Worm (Caenorhabditis elegans) whole organism, young adult: ENCODE data around the gene rcan-1.

Experiments
- D2030.7 ChIP-seq: fragments of 200-800 bp; sonication (Bioruptor generic); IDR thresholded peaks from 2 replicates; pipeline ENCODE4 v1.3.6; 2022; ENCODE audit warnings: missing genetic modification reagents, missing genetic modification characterization, missing compliant biosample characterization
- F39B2.1 ChIP-seq: fragments of 200-800 bp; sonication (Bioruptor generic); IDR thresholded peaks from 2 replicates; pipeline ENCODE4 v1.3.6; 2022; ENCODE audit warnings: missing genetic modification reagents, missing genetic modification characterization, missing compliant biosample characterization
- F57C9.4 ChIP-seq: sonication (generic microtip); optimal IDR thresholded peaks from 2 replicates; lab custom pipeline; 2017; ENCODE audit warnings: mild to moderate bottlenecking, missing genetic modification characterization, missing compliant biosample characterization
- Y53G8AR.9 ChIP-seq: fragments of 200-800 bp; sonication (Bioruptor generic); conservative IDR thresholded peaks from 2 replicates; pipeline ENCODE4 v1.3.6; 2022; ENCODE audit warnings: missing genetic modification reagents, missing genetic modification characterization, missing compliant biosample characterization
- Y67H2A.10 ChIP-seq: fragments of 200-800 bp; sonication (Bioruptor generic); conservative IDR thresholded peaks from 2 replicates; pipeline ENCODE4 v1.3.6; 2022; ENCODE audit warnings: missing genetic modification reagents, missing genetic modification characterization, missing compliant biosample characterization
- Y79H2A.3 ChIP-seq: fragments of 200-800 bp; sonication (Bioruptor generic); conservative IDR thresholded peaks from 2 replicates; pipeline ENCODE4 v1.3.6; 2022; ENCODE audit warnings: missing genetic modification reagents, missing genetic modification characterization, missing compliant biosample characterization
- ZK185.1 ChIP-seq: sonication (generic microtip); optimal IDR thresholded peaks from 2 replicates; lab custom pipeline; 2016; ENCODE audit warnings: mild to moderate bottlenecking, missing genetic modification characterization, missing compliant biosample characterization; ENCODE audit not compliant: poor library complexity, severe bottlenecking
- akir-1 ChIP-seq: fragments of 200-800 bp; sonication (Bioruptor generic); optimal IDR thresholded peaks from 2 replicates; lab custom pipeline; 2018; ENCODE audit warnings: mild to moderate bottlenecking, missing genetic modification characterization, moderate library complexity, missing compliant biosample characterization
- aptf-2 ChIP-seq: fragments of 200-800 bp; sonication (Bioruptor generic); conservative IDR thresholded peaks from 2 replicates; pipeline ENCODE4 v1.3.6; 2022; ENCODE audit warnings: missing genetic modification reagents, missing genetic modification characterization, missing compliant biosample characterization
- attf-5 ChIP-seq: fragments of 200-800 bp; sonication (Bioruptor generic); optimal IDR thresholded peaks from 2 replicates; lab custom pipeline; 2018; ENCODE audit warnings: mild to moderate bottlenecking, missing genetic modification characterization, missing compliant biosample characterization
- cebp-1 ChIP-seq, 2 experiments: fragments of 200-800 bp in 1 of 2; sonication (Bioruptor generic) in 1 of 2; sonication (generic microtip) in 1 of 2; IDR thresholded peaks in 1 of 2; optimal IDR thresholded peaks in 1 of 2; 2 replicates each; pipeline versions ENCODE4 v1.3.6 to Lab custom; 2017 to 2022; ENCODE audit warnings: missing compliant biosample characterization in 2 of 2, missing genetic modification characterization in 2 of 2, mild to moderate bottlenecking in 1 of 2, missing genetic modification reagents in 1 of 2, moderate library complexity in 1 of 2
- cebp-2 ChIP-seq: fragments of 200-800 bp; sonication (Bioruptor generic); IDR thresholded peaks from 2 replicates; pipeline ENCODE4 v1.3.6; 2022; ENCODE audit warnings: missing genetic modification characterization, missing compliant biosample characterization
- ceh-27 ChIP-seq: fragments of 200-800 bp; sonication (Bioruptor generic); optimal IDR thresholded peaks from 2 replicates; lab custom pipeline; 2018; ENCODE audit warnings: mild to moderate bottlenecking, missing genetic modification characterization, moderate library complexity, missing compliant biosample characterization
- ceh-40 ChIP-seq: fragments of 200-800 bp; sonication (Bioruptor generic); IDR thresholded peaks from 2 replicates; pipeline ENCODE4 v1.3.6; 2022; ENCODE audit warnings: missing genetic modification characterization, missing compliant biosample characterization
- ceh-79 ChIP-seq: sonication (generic microtip); optimal IDR thresholded peaks from 2 replicates; lab custom pipeline; 2017; ENCODE audit warnings: mild to moderate bottlenecking, missing genetic modification characterization, missing compliant biosample characterization
- ceh-91 ChIP-seq: fragments of 200-800 bp; sonication (Bioruptor generic); IDR thresholded peaks from 2 replicates; pipeline ENCODE4 v1.3.6; 2022; ENCODE audit warnings: missing genetic modification reagents, missing genetic modification characterization, missing compliant biosample characterization
- chd-7 ChIP-seq: sonication (generic microtip); optimal IDR thresholded peaks from 2 replicates; lab custom pipeline; 2016; ENCODE audit warnings: mild to moderate bottlenecking, missing genetic modification characterization, moderate library complexity, missing compliant biosample characterization
- egrh-3 ChIP-seq: fragments of 200-800 bp; sonication (Bioruptor generic); IDR thresholded peaks from 2 replicates; pipeline ENCODE4 v1.3.6; 2022; ENCODE audit warnings: missing genetic modification reagents, missing genetic modification characterization, missing compliant biosample characterization
- hlh-26 ChIP-seq: fragments of 200-800 bp; sonication (Bioruptor generic); conservative IDR thresholded peaks from 2 replicates; pipeline ENCODE4 v1.3.6; 2022; ENCODE audit warnings: missing genetic modification reagents, missing genetic modification characterization, missing compliant biosample characterization
- lag-1 ChIP-seq: fragments of 200-800 bp; sonication (Bioruptor generic); IDR thresholded peaks from 2 replicates; pipeline ENCODE4 v1.3.6; 2022; ENCODE audit warnings: missing genetic modification reagents, missing genetic modification characterization, missing compliant biosample characterization
- let-526 ChIP-seq: fragments of 200-800 bp; sonication (Bioruptor generic); IDR thresholded peaks from 2 replicates; pipeline ENCODE4 v1.3.6; 2022; ENCODE audit warnings: missing genetic modification reagents, missing genetic modification characterization, missing compliant biosample characterization
- lin-40 ChIP-seq: sonication (generic microtip); optimal IDR thresholded peaks from 2 replicates; lab custom pipeline; 2016; ENCODE audit warnings: missing genetic modification characterization, mild to moderate bottlenecking, missing compliant biosample characterization, missing genotype, missing genetic modification reagents
- lsy-27 ChIP-seq: sonication (generic microtip); optimal IDR thresholded peaks from 2 replicates; lab custom pipeline; 2017; ENCODE audit warnings: missing genetic modification characterization, mild to moderate bottlenecking, missing compliant biosample characterization, antibody characterized with exemption, missing genotype, borderline replicate concordance; ENCODE audit not compliant: insufficient read depth
- madf-8 ChIP-seq: fragments of 200-800 bp; sonication (Bioruptor generic); conservative IDR thresholded peaks from 2 replicates; pipeline ENCODE4 v1.3.6; 2022; ENCODE audit warnings: missing genetic modification reagents, missing genetic modification characterization, missing compliant biosample characterization
- mes-4 ChIP-seq: sonication (generic microtip); optimal IDR thresholded peaks from 2 replicates; lab custom pipeline; 2016; ENCODE audit warnings: missing genotype, missing genetic modification characterization, missing compliant biosample characterization
- mxl-1 ChIP-seq: sonication (generic microtip); optimal IDR thresholded peaks from 2 replicates; lab custom pipeline; 2016; ENCODE audit warnings: missing genetic modification characterization, missing compliant biosample characterization
- nfya-1 ChIP-seq: sonication (generic microtip); optimal IDR thresholded peaks from 2 replicates; lab custom pipeline; 2017; ENCODE audit warnings: antibody characterized with exemption, missing compliant biosample characterization, missing genetic modification characterization, borderline replicate concordance; ENCODE audit not compliant: insufficient read depth
- nfyb-1 ChIP-seq: fragments of 200-800 bp; sonication (Bioruptor generic); IDR thresholded peaks from 2 replicates; pipeline ENCODE4 v1.3.6; 2022; ENCODE audit warnings: missing genetic modification reagents, missing genetic modification characterization, missing compliant biosample characterization
- nhr-179 ChIP-seq: sonication (generic microtip); optimal IDR thresholded peaks from 2 replicates; lab custom pipeline; 2016; ENCODE audit warnings: mild to moderate bottlenecking, missing genetic modification characterization, missing compliant biosample characterization
- nhr-90 ChIP-seq: sonication (generic microtip); optimal IDR thresholded peaks from 2 replicates; lab custom pipeline; 2016; ENCODE audit warnings: missing genotype, mild to moderate bottlenecking, missing genetic modification characterization, missing compliant biosample characterization
- rcor-1 ChIP-seq: fragments of 200-800 bp; sonication (Bioruptor generic); IDR thresholded peaks from 2 replicates; pipeline ENCODE4 v1.3.6; 2022; ENCODE audit warnings: missing genetic modification reagents, missing genetic modification characterization, missing compliant biosample characterization
- rec-8 ChIP-seq, 2 experiments: sonication (generic microtip); optimal IDR thresholded peaks; 2 replicates each; lab custom pipeline; 2016; ENCODE audit warnings: mild to moderate bottlenecking in 2 of 2, missing genetic modification characterization in 2 of 2, missing genetic modification reagents in 2 of 2, missing genotype in 2 of 2, missing biosample characterization in 1 of 2, missing compliant biosample characterization in 1 of 2, moderate library complexity in 1 of 2
- rpc-1 ChIP-seq, 2 experiments: fragments of 150-350 bp in 1 of 2; sonication (generic microtip) in 1 of 2; optimal IDR thresholded peaks; 2 replicates each; lab custom pipeline; 2014 to 2018; ENCODE audit warnings: missing biosample characterization in 1 of 2, missing genetic modification characterization in 1 of 2, missing genetic modification reagents in 1 of 2, missing genotype in 1 of 2
- sea-2 ChIP-seq: fragments of 200-800 bp; sonication (Bioruptor generic); IDR thresholded peaks from 2 replicates; pipeline ENCODE4 v1.3.6; 2022; ENCODE audit warnings: missing genetic modification characterization, missing compliant biosample characterization
- snpc-1.1 ChIP-seq: sonication (generic microtip); optimal IDR thresholded peaks from 2 replicates; lab custom pipeline; 2017; ENCODE audit warnings: missing genetic modification characterization, mild to moderate bottlenecking, missing compliant biosample characterization, antibody characterized with exemption, moderate library complexity, missing genotype, missing genetic modification reagents; ENCODE audit not compliant: insufficient read depth
- snpc-1.3 ChIP-seq: sonication (generic microtip); optimal IDR thresholded peaks from 2 replicates; lab custom pipeline; 2017; ENCODE audit warnings: missing genetic modification characterization, mild to moderate bottlenecking, missing compliant biosample characterization, antibody characterized with exemption, moderate library complexity, missing genotype, missing genetic modification reagents; ENCODE audit not compliant: insufficient read depth
- snpc-4 ChIP-seq, 5 experiments: fragments of 150-350 bp in 1 of 5; sonication (generic microtip) in 4 of 5; optimal IDR thresholded peaks; 2 replicates each; lab custom pipeline; 2014 to 2018; ENCODE audit warnings: missing genetic modification characterization in 5 of 5, missing biosample characterization in 3 of 5, antibody characterized with exemption in 2 of 5, mild to moderate bottlenecking in 2 of 5, missing compliant biosample characterization in 2 of 5, missing genotype in 2 of 5, moderate library complexity in 2 of 5, missing genetic modification reagents in 1 of 5
- sptf-2 ChIP-seq: fragments of 200-800 bp; sonication (Bioruptor generic); optimal IDR thresholded peaks from 2 replicates; lab custom pipeline; 2018; ENCODE audit warnings: mild to moderate bottlenecking, missing genetic modification characterization, missing compliant biosample characterization
- tlf-1 ChIP-seq: fragments of 200-800 bp; sonication (Bioruptor generic); optimal IDR thresholded peaks from 2 replicates; lab custom pipeline; 2018; ENCODE audit warnings: mild to moderate bottlenecking, missing genetic modification characterization, missing compliant biosample characterization
- xnd-1 ChIP-seq: sonication (generic microtip); optimal IDR thresholded peaks from 2 replicates; lab custom pipeline; 2016; ENCODE audit warnings: missing genotype, missing genetic modification reagents, missing genetic modification characterization, missing compliant biosample characterization
- zfh-2 ChIP-seq: fragments of 200-800 bp; sonication (Bioruptor generic); conservative IDR thresholded peaks from 2 replicates; pipeline ENCODE4 v1.3.6; 2022; ENCODE audit warnings: missing genetic modification reagents, missing genetic modification characterization, missing compliant biosample characterization
- ztf-28 ChIP-seq: fragments of 200-800 bp; sonication (Bioruptor generic); IDR thresholded peaks from 2 replicates; pipeline ENCODE4 v1.3.6; 2022; ENCODE audit warnings: missing genetic modification reagents, missing genetic modification characterization, missing compliant biosample characterization
- ztf-3 ChIP-seq: fragments of 200-800 bp; sonication (Bioruptor generic); optimal IDR thresholded peaks from 2 replicates; lab custom pipeline; 2018; ENCODE audit warnings: mild to moderate bottlenecking, missing genetic modification characterization, missing compliant biosample characterization

rcan-1 gene

DNA sequence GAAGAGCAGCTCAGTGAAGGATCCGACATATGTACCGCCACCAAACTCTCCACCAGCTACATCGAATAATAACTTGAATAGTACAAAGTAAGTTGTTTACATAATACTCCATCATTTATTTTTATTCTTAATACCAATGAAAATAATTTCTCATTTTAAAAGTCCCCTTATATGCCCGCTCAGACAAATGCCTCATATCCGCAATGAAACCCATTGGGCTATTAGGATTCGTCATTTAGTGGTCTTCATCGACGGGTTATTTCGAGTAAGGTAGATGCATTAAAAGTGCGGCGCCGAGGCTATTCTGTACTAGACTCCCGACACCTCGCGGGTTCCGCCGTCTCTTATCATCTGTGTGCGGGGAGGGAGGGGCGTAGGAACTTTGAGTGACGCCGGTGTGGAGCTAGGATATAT, 30.2 kb downstream of the rcan-1 start (continued):
- peak; percentile 96 for TF ChIP-seq snpc-4 (GFP tag; optimal IDR thresholded peaks at IDR 0.05; lab: Kevin White, UChicago)
- peak; percentile 94 to 99 (median 98) for TF ChIP-seq snpc-4 (tag; optimal IDR thresholded peaks at IDR 0.05; lab: Kevin White, UChicago)
- peak; percentile 68 for TF ChIP-seq xnd-1 (tag; lab: Kevin White, UChicago)
- no peak for TF ChIP-seq hlh-26 (GFP tag; lab: Robert Waterston, UW)
- TF ChIP-seq snpc-1.3 (tag; lab: Kevin White, UChicago): peak; percentile 96
- TF ChIP-seq rcor-1: peak; percentile 71
- no peak for TF ChIP-seq lin-40 (tag; lab: Kevin White, UChicago)
- no peak for TF ChIP-seq zfh-2 (GFP tag; lab: Robert Waterston, UW)
- no peak for TF ChIP-seq F57C9.4 (tag; lab: Kevin White, UChicago)
- TF ChIP-seq mes-4: no peak
- TF ChIP-seq nhr-179 (tag; lab: Kevin White, UChicago): no peak
- peak; percentile 70 for TF ChIP-seq ZK185.1 (tag; lab: Kevin White, UChicago)
- TF ChIP-seq lsy-27 (tag; lab: Kevin White, UChicago): no peak
- no peak for TF ChIP-seq egrh-3 (GFP tag; lab: Robert Waterston, UW)
- TF ChIP-seq tlf-1 (GFP tag; lab: Kevin White, UChicago): no peak
- TF ChIP-seq aptf-2 (GFP tag; lab: Robert Waterston, UW): no peak
- TF ChIP-seq sea-2: no peak
- TF ChIP-seq cebp-1 (GFP tag; IDR thresholded peaks at IDR 0.05; lab: Robert Waterston, UW): no peak
- no peak for TF ChIP-seq cebp-1 (tag; optimal IDR thresholded peaks at IDR 0.05; lab: Kevin White, UChicago)
- no peak for TF ChIP-seq cebp-2 (GFP tag; lab: Robert Waterston, UW)
- TF ChIP-seq chd-7: no peak
- no peak for TF ChIP-seq nhr-90 (tag; lab: Kevin White, UChicago)
- no peak for TF ChIP-seq let-526
- TF ChIP-seq ceh-27 (GFP tag; lab: Kevin White, UChicago): peak; percentile 13
- TF ChIP-seq F39B2.1: no peak
- no peak for TF ChIP-seq akir-1
- no peak for TF ChIP-seq nfya-1 (tag; lab: Kevin White, UChicago)
- no peak for TF ChIP-seq lag-1 (GFP tag; lab: Robert Waterston, UW)
- peak; percentile 55; the same call in 1 of the 2 replicates for TF ChIP-seq nfyb-1 (GFP tag; lab: Robert Waterston, UW)
- TF ChIP-seq D2030.7 (GFP tag; lab: Robert Waterston, UW): peak; percentile 79

DNA sequence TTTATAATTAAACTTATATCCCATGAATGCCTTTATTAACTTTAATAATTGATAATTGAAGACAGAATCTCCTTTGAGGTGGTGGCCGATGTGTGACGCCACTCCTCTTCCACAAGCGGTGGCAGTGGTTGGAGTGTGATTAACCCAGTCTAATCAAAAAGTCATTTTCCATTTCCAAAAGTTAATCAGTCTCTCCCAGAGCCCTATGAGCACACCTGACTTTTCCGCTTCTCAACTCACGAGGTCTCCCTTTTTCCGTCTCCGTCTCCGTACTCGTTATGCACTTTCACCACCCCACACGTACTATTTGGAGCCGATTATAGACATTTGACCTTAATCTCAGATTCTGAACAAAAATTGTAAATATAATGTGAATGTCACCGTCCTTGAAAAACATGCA, 41.2 kb downstream of the rcan-1 start:
- TF ChIP-seq mxl-1 (no peak), Y79H2A.3 (GFP tag; lab: Robert Waterston, UW) (no peak), attf-5 (GFP tag; lab: Kevin White, UChicago) (no peak), ztf-28 (GFP tag; lab: Robert Waterston, UW) (no peak), ceh-40 (GFP tag; lab: Robert Waterston, UW) (no peak), rec-8 (tag; optimal IDR thresholded peaks at IDR 0.05; lab: Kevin White, UChicago) (no peak), ceh-79 (no peak), madf-8 (GFP tag; lab: Robert Waterston, UW) (no peak), snpc-1.1 (tag; lab: Kevin White, UChicago) (no peak), let-526 (no peak), Y53G8AR.9 (no peak), ztf-3 (GFP tag; lab: Kevin White, UChicago) (no peak), akir-1 (no peak), Y67H2A.10 (no peak), ceh-91 (no peak), rpc-1 (optimal IDR thresholded peaks at IDR 0.05; lab: Kevin White, UChicago) (no peak), rpc-1 (tag; optimal IDR thresholded peaks at IDR 0.05; lab: Kevin White, UChicago) (no peak), sptf-2 (GFP tag; lab: Kevin White, UChicago) (no peak), nhr-179 (tag; lab: Kevin White, UChicago) (no peak)
